Fruit fly (Drosophila melanogaster) whole organism, prepupa: ENCODE results near the gene salr.

Experiments
- CG10631 ChIP-seq: fragments of 200-800 bp; sonication (Bioruptor generic); optimal IDR thresholded peaks from 2 replicates; lab custom pipeline; 2016; ENCODE audit warnings: missing biosample characterization, missing genetic modification characterization
- CG10669 ChIP-seq: fragments of 200-800 bp; sonication (Bioruptor generic); optimal IDR thresholded peaks from 3 replicates; lab custom pipeline; 2018; ENCODE audit warnings: missing biosample characterization, mild to moderate bottlenecking, missing genetic modification characterization, moderate library complexity
- CG11294 ChIP-seq: fragments of 200-800 bp; sonication (Bioruptor generic); IDR thresholded peaks from 2 replicates; pipeline ENCODE4 v1.3.6; 2022; ENCODE audit warnings: missing biosample characterization, missing genetic modification characterization
- CG11762 ChIP-seq: fragments of 200-800 bp; sonication (Bioruptor generic); optimal IDR thresholded peaks from 3 replicates; lab custom pipeline; 2016; ENCODE audit warnings: missing biosample characterization, missing genetic modification characterization; ENCODE audit not compliant: insufficient read depth
- CG11902 ChIP-seq: fragments of 200-800 bp; sonication (Bioruptor generic); optimal IDR thresholded peaks from 3 replicates; lab custom pipeline; 2016; ENCODE audit warnings: missing biosample characterization, missing genetic modification characterization
- CG1621 ChIP-seq: fragments of 200-800 bp; sonication (Bioruptor generic); optimal IDR thresholded peaks from 3 replicates; lab custom pipeline; 2018; ENCODE audit warnings: missing biosample characterization, mild to moderate bottlenecking, missing genetic modification characterization
- CG16779 ChIP-seq: fragments of 200-800 bp; sonication (Bioruptor generic); optimal IDR thresholded peaks from 3 replicates; lab custom pipeline; 2017; ENCODE audit warnings: missing biosample characterization, mild to moderate bottlenecking, missing genetic modification characterization
- CG3032 ChIP-seq: fragments of 200-800 bp; optimal IDR thresholded peaks from 2 replicates; lab custom pipeline; 2019; ENCODE audit warnings: missing biosample characterization, mild to moderate bottlenecking, missing genetic modification characterization, moderate library complexity
- CG31627 ChIP-seq: fragments of 200-800 bp; sonication (Bioruptor generic); optimal IDR thresholded peaks from 3 replicates; lab custom pipeline; 2016; ENCODE audit warnings: missing biosample characterization, missing genetic modification characterization
- CG34406 ChIP-seq: fragments of 200-800 bp; sonication (Bioruptor generic); optimal IDR thresholded peaks from 3 replicates; lab custom pipeline; 2016; ENCODE audit warnings: missing biosample characterization, missing genetic modification characterization
- CG4318 ChIP-seq: fragments of 200-800 bp; sonication (Bioruptor generic); optimal IDR thresholded peaks from 3 replicates; lab custom pipeline; 2017; ENCODE audit warnings: missing biosample characterization, mild to moderate bottlenecking, missing genetic modification characterization
- CG6163 ChIP-seq: fragments of 200-800 bp; sonication (Bioruptor generic); IDR thresholded peaks from 3 replicates; pipeline ENCODE4 v1.3.6; 2022; ENCODE audit warnings: missing biosample characterization, missing genetic modification characterization
- CG6276 ChIP-seq: fragments of 200-800 bp; sonication (Bioruptor generic); optimal IDR thresholded peaks from 2 replicates; lab custom pipeline; 2017; ENCODE audit warnings: missing biosample characterization, mild to moderate bottlenecking, missing genetic modification characterization
- CG6792 ChIP-seq: fragments of 200-800 bp; sonication (Bioruptor generic); optimal IDR thresholded peaks from 3 replicates; lab custom pipeline; 2016; ENCODE audit warnings: missing biosample characterization, missing genetic modification characterization
- CG6808 ChIP-seq: fragments of 200-800 bp; sonication (Bioruptor generic); optimal IDR thresholded peaks from 3 replicates; lab custom pipeline; 2017; ENCODE audit warnings: missing biosample characterization, missing genetic modification characterization, mild to moderate bottlenecking, moderate library complexity, missing genetic modification reagents
- CG6854 ChIP-seq: fragments of 200-800 bp; sonication (Bioruptor generic); optimal IDR thresholded peaks from 2 replicates; lab custom pipeline; 2017; ENCODE audit warnings: missing biosample characterization, mild to moderate bottlenecking, missing genetic modification characterization
- CG8632 ChIP-seq: fragments of 200-800 bp; sonication (Bioruptor generic); optimal IDR thresholded peaks from 3 replicates; lab custom pipeline; 2016; ENCODE audit warnings: missing biosample characterization, missing genetic modification characterization
- CG9139 ChIP-seq: fragments of 200-800 bp; sonication (Bioruptor generic); optimal IDR thresholded peaks from 3 replicates; lab custom pipeline; 2017; ENCODE audit warnings: missing biosample characterization, mild to moderate bottlenecking, missing genetic modification characterization
- Eip75B ChIP-seq: fragments of 200-800 bp; sonication (Bioruptor generic); optimal IDR thresholded peaks from 3 replicates; lab custom pipeline; 2016; ENCODE audit warnings: missing biosample characterization, missing genetic modification characterization
- Eip78C ChIP-seq: fragments of 200-800 bp; sonication (Bioruptor generic); peaks from one replicate; lab custom pipeline; 2016; ENCODE audit warnings: missing biosample characterization, missing genetic modification characterization
- Eip93F ChIP-seq: fragments of 200-800 bp; sonication (Bioruptor generic); optimal IDR thresholded peaks from 2 replicates; lab custom pipeline; 2016; ENCODE audit warnings: missing biosample characterization, mild to moderate bottlenecking, missing genetic modification characterization
- Ets21C ChIP-seq: fragments of 200-800 bp; sonication (Bioruptor generic); optimal IDR thresholded peaks from 3 replicates; lab custom pipeline; 2016; ENCODE audit warnings: missing biosample characterization, missing genetic modification characterization
- Ets96B ChIP-seq: fragments of 200-800 bp; optimal IDR thresholded peaks from 2 replicates; lab custom pipeline; 2019; ENCODE audit warnings: missing biosample characterization, mild to moderate bottlenecking, missing genetic modification characterization, moderate library complexity
- Gug ChIP-seq: fragments of 200-800 bp; sonication (Bioruptor generic); IDR thresholded peaks from 2 replicates; pipeline ENCODE4 v1.3.6; 2022; ENCODE audit warnings: missing biosample characterization, missing genetic modification characterization
- Hr38 ChIP-seq: sonication (Bioruptor generic); optimal IDR thresholded peaks from 2 replicates; lab custom pipeline; 2016; ENCODE audit warnings: missing biosample characterization, missing genetic modification characterization
- Hr39 ChIP-seq: fragments of 200-800 bp; sonication (Bioruptor generic); optimal IDR thresholded peaks from 2 replicates; lab custom pipeline; 2016; ENCODE audit warnings: missing biosample characterization, missing genetic modification characterization
- Hr4 ChIP-seq: fragments of 200-800 bp; sonication (Bioruptor generic); optimal IDR thresholded peaks from 3 replicates; lab custom pipeline; 2016; ENCODE audit warnings: missing biosample characterization, missing genetic modification characterization
- Lpt ChIP-seq: fragments of 200-800 bp; sonication (Bioruptor generic); optimal IDR thresholded peaks from 3 replicates; lab custom pipeline; 2016; ENCODE audit warnings: missing biosample characterization, missing genetic modification characterization
- Met ChIP-seq: fragments of 200-800 bp; sonication (Bioruptor generic); optimal IDR thresholded peaks from 3 replicates; lab custom pipeline; 2016; ENCODE audit warnings: missing biosample characterization, missing genetic modification characterization
- OdsH ChIP-seq: fragments of 200-800 bp; sonication (Bioruptor generic); optimal IDR thresholded peaks from 3 replicates; lab custom pipeline; 2016; ENCODE audit warnings: missing biosample characterization, missing genetic modification characterization
- Smox ChIP-seq: fragments of 200-800 bp; sonication (Bioruptor generic); optimal IDR thresholded peaks from 3 replicates; lab custom pipeline; 2016; ENCODE audit warnings: missing biosample characterization, missing genetic modification characterization
- Sox102F ChIP-seq: fragments of 200-800 bp; sonication (Bioruptor generic); optimal IDR thresholded peaks from 2 replicates; lab custom pipeline; 2016; ENCODE audit warnings: missing biosample characterization, mild to moderate bottlenecking, missing genetic modification characterization
- Sox14 ChIP-seq: fragments of 200-800 bp; sonication (Bioruptor generic); optimal IDR thresholded peaks from 3 replicates; lab custom pipeline; 2016; ENCODE audit warnings: missing biosample characterization, missing genetic modification characterization
- Sox15 ChIP-seq: fragments of 200-800 bp; sonication (Bioruptor generic); optimal IDR thresholded peaks from 3 replicates; lab custom pipeline; 2016; ENCODE audit warnings: missing biosample characterization, missing genetic modification characterization
- achi ChIP-seq: fragments of 200-800 bp; sonication (Bioruptor generic); optimal IDR thresholded peaks from 3 replicates; lab custom pipeline; 2016; ENCODE audit warnings: missing biosample characterization, missing genetic modification characterization
- acj6 ChIP-seq: fragments of 200-800 bp; sonication (Bioruptor generic); optimal IDR thresholded peaks from 3 replicates; lab custom pipeline; 2016; ENCODE audit warnings: missing biosample characterization, missing genetic modification characterization
- dac ChIP-seq: fragments of 200-800 bp; sonication (Bioruptor generic); optimal IDR thresholded peaks from 2 replicates; lab custom pipeline; 2017; ENCODE audit warnings: missing biosample characterization, mild to moderate bottlenecking, missing genetic modification characterization
- dsx ChIP-seq: fragments of 200-800 bp; optimal IDR thresholded peaks from 3 replicates; lab custom pipeline; 2019; ENCODE audit warnings: missing biosample characterization, mild to moderate bottlenecking, missing genetic modification characterization, moderate library complexity; ENCODE audit not compliant: poor library complexity, severe bottlenecking
- eg ChIP-seq: fragments of 200-800 bp; sonication (Bioruptor generic); IDR thresholded peaks from 3 replicates; pipeline ENCODE4 v1.3.6; 2022; ENCODE audit warnings: missing biosample characterization, missing genetic modification characterization
- esn ChIP-seq: fragments of 200-800 bp; sonication (Bioruptor generic); optimal IDR thresholded peaks from 2 replicates; lab custom pipeline; 2016; ENCODE audit warnings: missing biosample characterization, mild to moderate bottlenecking, missing genetic modification characterization, moderate library complexity
- fd59A ChIP-seq: fragments of 200-800 bp; sonication (Bioruptor generic); optimal IDR thresholded peaks from 2 replicates; lab custom pipeline; 2017; ENCODE audit warnings: missing biosample characterization, mild to moderate bottlenecking, missing genetic modification characterization, missing genetic modification reagents
- fd85E ChIP-seq: fragments of 200-800 bp; sonication (Bioruptor generic); optimal IDR thresholded peaks from 3 replicates; lab custom pipeline; 2016; ENCODE audit warnings: missing biosample characterization, missing genetic modification characterization
- fkh ChIP-seq: fragments of 200-800 bp; sonication (Bioruptor generic); optimal IDR thresholded peaks from 3 replicates; lab custom pipeline; 2017; ENCODE audit warnings: missing biosample characterization, mild to moderate bottlenecking, missing genetic modification characterization, moderate library complexity
- lz ChIP-seq: fragments of 200-800 bp; sonication (Bioruptor generic); optimal IDR thresholded peaks from 3 replicates; lab custom pipeline; 2016; ENCODE audit warnings: missing biosample characterization, missing genetic modification characterization
- net ChIP-seq: fragments of 200-800 bp; sonication (Bioruptor generic); optimal IDR thresholded peaks from 3 replicates; lab custom pipeline; 2016; ENCODE audit warnings: missing biosample characterization, missing genetic modification characterization
- spab ChIP-seq: fragments of 200-800 bp; sonication (Bioruptor generic); optimal IDR thresholded peaks from 2 replicates; lab custom pipeline; 2017; ENCODE audit warnings: missing biosample characterization, mild to moderate bottlenecking, missing genetic modification characterization, missing genetic modification reagents
- ss ChIP-seq, 2 experiments: fragments of 200-800 bp; sonication (Bioruptor generic); optimal IDR thresholded peaks; 2 replicates in 1 of 2; 3 replicates in 1 of 2; lab custom pipeline; 2017 to 2018; ENCODE audit warnings: mild to moderate bottlenecking in 2 of 2, missing biosample characterization in 2 of 2, missing genetic modification characterization in 2 of 2, moderate library complexity in 1 of 2
- svp ChIP-seq: fragments of 200-800 bp; sonication (Bioruptor generic); peaks from one replicate; lab custom pipeline; 2016; ENCODE audit warnings: missing biosample characterization, missing genetic modification characterization
- vri ChIP-seq: fragments of 200-800 bp; sonication (Bioruptor generic); optimal IDR thresholded peaks from 3 replicates; lab custom pipeline; 2016; ENCODE audit warnings: missing biosample characterization, mild to moderate bottlenecking, missing genetic modification characterization

The salr gene

dm6 chr2L:11323917-11324316 is 34.8 kb upstream of the salr start (continued):
- TF ChIP-seq CG9139 (GFP tag; lab: Kevin White, UChicago) (peak; percentile 94), spab (GFP tag; lab: Kevin White, UChicago) (peak; percentile 93), Eip93F (peak; percentile 57), OdsH (GFP tag; lab: Kevin White, UChicago) (peak; percentile 92), CG34406 (peak; percentile 91), Met (GFP tag; lab: Kevin White, UChicago) (peak; percentile 91), Ets21C (GFP tag; lab: Kevin White, UChicago) (peak; percentile 82), CG6276 (peak; percentile 92)

DNA sequence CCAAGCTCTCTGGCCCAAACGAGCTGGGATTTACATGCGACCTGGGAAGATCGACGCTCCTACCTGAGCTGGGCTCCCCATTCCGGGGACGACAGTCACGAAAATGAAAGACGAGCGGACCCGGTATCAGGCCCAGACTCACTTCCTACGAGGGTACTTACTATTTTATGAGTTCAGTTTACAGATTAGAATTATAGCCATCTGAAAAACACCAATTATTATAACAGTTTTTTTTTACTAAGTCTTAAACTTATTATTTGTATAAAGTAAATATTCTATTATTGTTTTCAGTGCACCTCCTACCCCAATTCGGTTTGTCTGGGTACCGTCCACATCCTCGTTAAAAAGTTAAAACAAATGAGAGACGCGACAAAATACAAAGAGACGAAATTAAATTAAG is 32.3 kb upstream of the salr start:
- TF ChIP-seq net: no peak
- no peak for TF ChIP-seq Ets21C (GFP tag; lab: Kevin White, UChicago)
- peak; percentile 41 for TF ChIP-seq CG3032 (tag; lab: Kevin White, UChicago)
- TF ChIP-seq lz (GFP tag; lab: Kevin White, UChicago): peak; percentile 39
- no peak for TF ChIP-seq CG6854 (GFP tag; lab: Kevin White, UChicago)
- TF ChIP-seq Eip78C: peak; percentile 84
- no peak for TF ChIP-seq Gug (GFP tag; lab: Robert Waterston, UW)
- no peak for TF ChIP-seq Smox (GFP tag; lab: Kevin White, UChicago)
- no peak for TF ChIP-seq Sox14
- no peak for TF ChIP-seq CG4318
- peak; percentile 52 for TF ChIP-seq achi (GFP tag; lab: Kevin White, UChicago)
- TF ChIP-seq CG16779: no peak
- no peak for TF ChIP-seq CG31627 (GFP tag; lab: Kevin White, UChicago)
- TF ChIP-seq fd85E (GFP tag; lab: Kevin White, UChicago): no peak
- TF ChIP-seq OdsH (GFP tag; lab: Kevin White, UChicago): peak; percentile 15
- TF ChIP-seq CG9139 (GFP tag; lab: Kevin White, UChicago): no peak
- TF ChIP-seq CG6276: no peak
- peak in 1 of 2 experiments; percentile 39 for TF ChIP-seq ss (GFP tag; optimal IDR thresholded peaks at IDR 0.05; lab: Kevin White, UChicago)
- peak; percentile 16 for TF ChIP-seq acj6 (GFP tag; lab: Kevin White, UChicago)
- no peak for TF ChIP-seq CG8632 (GFP tag; lab: Kevin White, UChicago)
- TF ChIP-seq CG1621: no peak
- TF ChIP-seq Met (GFP tag; lab: Kevin White, UChicago): peak; percentile 59
- peak; percentile 15 for TF ChIP-seq CG34406
- no peak for TF ChIP-seq Lpt
- TF ChIP-seq Sox102F: no peak
- TF ChIP-seq CG6163 (GFP tag; lab: Robert Waterston, UW): peak; percentile 83
- no peak for TF ChIP-seq eg (GFP tag; lab: Robert Waterston, UW)
- peak; percentile 11 for TF ChIP-seq Sox15 (GFP tag; lab: Kevin White, UChicago)
- TF ChIP-seq Eip93F: no peak
- no peak for TF ChIP-seq dac (GFP tag; lab: Kevin White, UChicago)
- no peak for TF ChIP-seq fkh (GFP tag; lab: Kevin White, UChicago)
- peak; percentile 34 for TF ChIP-seq CG10669 (GFP tag; lab: Kevin White, UChicago)
- TF ChIP-seq CG10631: no peak
- TF ChIP-seq CG11902 (GFP tag; lab: Kevin White, UChicago): peak; percentile 69
- TF ChIP-seq Hr39 (GFP tag; lab: Kevin White, UChicago): no peak
- no peak for TF ChIP-seq CG11762 (GFP tag; lab: Kevin White, UChicago)
- no peak for TF ChIP-seq esn (GFP tag; lab: Kevin White, UChicago)
- TF ChIP-seq Hr38 (GFP tag; lab: Kevin White, UChicago): no peak
- peak; percentile 28 for TF ChIP-seq dsx (GFP tag; lab: Kevin White, UChicago)
- peak; percentile 53 for TF ChIP-seq Eip75B
- no peak for TF ChIP-seq Hr4 (GFP tag; lab: Kevin White, UChicago)
- TF ChIP-seq CG6808: peak; percentile 25
- peak; percentile 35 for TF ChIP-seq spab (GFP tag; lab: Kevin White, UChicago)
- no peak for TF ChIP-seq CG11294 (GFP tag; lab: Robert Waterston, UW)
- TF ChIP-seq Ets96B (tag; lab: Kevin White, UChicago): peak; percentile 46
- TF ChIP-seq fd59A (GFP tag; lab: Kevin White, UChicago): no peak
- TF ChIP-seq vri (GFP tag; lab: Kevin White, UChicago): no peak
- TF ChIP-seq CG6792 (GFP tag; lab: Kevin White, UChicago): peak; percentile 41
- peak; percentile 85 for TF ChIP-seq svp (GFP tag; lab: Kevin White, UChicago)
